Fruit fly (Drosophila melanogaster) whole organism, prepupa: ENCODE data around the gene CG4709.

ENCODE experiments used
- Blimp-1 ChIP-seq: fragments of 200-800 bp; sonication (Bioruptor generic); optimal IDR thresholded peaks from 3 replicates; lab custom pipeline; 2017; ENCODE audit warnings: missing biosample characterization, missing genetic modification characterization, mild to moderate bottlenecking, moderate library complexity, missing genetic modification reagents
- CG10631 ChIP-seq: fragments of 200-800 bp; sonication (Bioruptor generic); optimal IDR thresholded peaks from 2 replicates; lab custom pipeline; 2016; ENCODE audit warnings: missing biosample characterization, missing genetic modification characterization
- CG10669 ChIP-seq: fragments of 200-800 bp; sonication (Bioruptor generic); optimal IDR thresholded peaks from 3 replicates; lab custom pipeline; 2018; ENCODE audit warnings: missing biosample characterization, mild to moderate bottlenecking, missing genetic modification characterization, moderate library complexity
- CG11294 ChIP-seq: fragments of 200-800 bp; sonication (Bioruptor generic); IDR thresholded peaks from 2 replicates; pipeline ENCODE4 v1.3.6; 2022; ENCODE audit warnings: missing biosample characterization, missing genetic modification characterization
- CG11902 ChIP-seq: fragments of 200-800 bp; sonication (Bioruptor generic); optimal IDR thresholded peaks from 3 replicates; lab custom pipeline; 2016; ENCODE audit warnings: missing biosample characterization, missing genetic modification characterization
- CG15336 ChIP-seq: fragments of 200-800 bp; sonication (Bioruptor generic); IDR thresholded peaks from 2 replicates; pipeline ENCODE4 v1.3.6; 2022; ENCODE audit warnings: missing biosample characterization, missing genetic modification characterization
- CG16779 ChIP-seq: fragments of 200-800 bp; sonication (Bioruptor generic); optimal IDR thresholded peaks from 3 replicates; lab custom pipeline; 2017; ENCODE audit warnings: missing biosample characterization, mild to moderate bottlenecking, missing genetic modification characterization
- CG31627 ChIP-seq: fragments of 200-800 bp; sonication (Bioruptor generic); optimal IDR thresholded peaks from 3 replicates; lab custom pipeline; 2016; ENCODE audit warnings: missing biosample characterization, missing genetic modification characterization
- CG32006 ChIP-seq: fragments of 200-800 bp; sonication (Bioruptor generic); optimal IDR thresholded peaks from 3 replicates; lab custom pipeline; 2017; ENCODE audit warnings: missing biosample characterization, mild to moderate bottlenecking, missing genetic modification characterization
- CG34406 ChIP-seq: fragments of 200-800 bp; sonication (Bioruptor generic); optimal IDR thresholded peaks from 3 replicates; lab custom pipeline; 2016; ENCODE audit warnings: missing biosample characterization, missing genetic modification characterization
- CG3919 ChIP-seq: fragments of 200-800 bp; sonication (Bioruptor generic); optimal IDR thresholded peaks from 3 replicates; lab custom pipeline; 2016; ENCODE audit warnings: missing biosample characterization, missing genetic modification characterization
- CG4318 ChIP-seq: fragments of 200-800 bp; sonication (Bioruptor generic); optimal IDR thresholded peaks from 3 replicates; lab custom pipeline; 2017; ENCODE audit warnings: missing biosample characterization, mild to moderate bottlenecking, missing genetic modification characterization
- CG6163 ChIP-seq: fragments of 200-800 bp; sonication (Bioruptor generic); IDR thresholded peaks from 3 replicates; pipeline ENCODE4 v1.3.6; 2022; ENCODE audit warnings: missing biosample characterization, missing genetic modification characterization
- CG6808 ChIP-seq: fragments of 200-800 bp; sonication (Bioruptor generic); optimal IDR thresholded peaks from 3 replicates; lab custom pipeline; 2017; ENCODE audit warnings: missing biosample characterization, missing genetic modification characterization, mild to moderate bottlenecking, moderate library complexity, missing genetic modification reagents
- CG6854 ChIP-seq: fragments of 200-800 bp; sonication (Bioruptor generic); optimal IDR thresholded peaks from 2 replicates; lab custom pipeline; 2017; ENCODE audit warnings: missing biosample characterization, mild to moderate bottlenecking, missing genetic modification characterization
- CG7368 ChIP-seq: fragments of 200-800 bp; sonication (Bioruptor generic); optimal IDR thresholded peaks from 3 replicates; lab custom pipeline; 2016; ENCODE audit warnings: missing biosample characterization, missing genetic modification characterization
- CG8119 ChIP-seq: fragments of 200-800 bp; sonication (Bioruptor generic); IDR thresholded peaks from 3 replicates; pipeline ENCODE4 v1.3.6; 2022; ENCODE audit warnings: missing biosample characterization, missing genetic modification characterization
- CG8632 ChIP-seq: fragments of 200-800 bp; sonication (Bioruptor generic); optimal IDR thresholded peaks from 3 replicates; lab custom pipeline; 2016; ENCODE audit warnings: missing biosample characterization, missing genetic modification characterization
- Eip75B ChIP-seq: fragments of 200-800 bp; sonication (Bioruptor generic); optimal IDR thresholded peaks from 3 replicates; lab custom pipeline; 2016; ENCODE audit warnings: missing biosample characterization, missing genetic modification characterization
- Eip78C ChIP-seq: fragments of 200-800 bp; sonication (Bioruptor generic); peaks from one replicate; lab custom pipeline; 2016; ENCODE audit warnings: missing biosample characterization, missing genetic modification characterization
- Eip93F ChIP-seq: fragments of 200-800 bp; sonication (Bioruptor generic); optimal IDR thresholded peaks from 2 replicates; lab custom pipeline; 2016; ENCODE audit warnings: missing biosample characterization, mild to moderate bottlenecking, missing genetic modification characterization
- Ets96B ChIP-seq: fragments of 200-800 bp; optimal IDR thresholded peaks from 2 replicates; lab custom pipeline; 2019; ENCODE audit warnings: missing biosample characterization, mild to moderate bottlenecking, missing genetic modification characterization, moderate library complexity
- Gug ChIP-seq: fragments of 200-800 bp; sonication (Bioruptor generic); IDR thresholded peaks from 2 replicates; pipeline ENCODE4 v1.3.6; 2022; ENCODE audit warnings: missing biosample characterization, missing genetic modification characterization
- Hr38 ChIP-seq: sonication (Bioruptor generic); optimal IDR thresholded peaks from 2 replicates; lab custom pipeline; 2016; ENCODE audit warnings: missing biosample characterization, missing genetic modification characterization
- Hr39 ChIP-seq: fragments of 200-800 bp; sonication (Bioruptor generic); optimal IDR thresholded peaks from 2 replicates; lab custom pipeline; 2016; ENCODE audit warnings: missing biosample characterization, missing genetic modification characterization
- Hr4 ChIP-seq: fragments of 200-800 bp; sonication (Bioruptor generic); optimal IDR thresholded peaks from 3 replicates; lab custom pipeline; 2016; ENCODE audit warnings: missing biosample characterization, missing genetic modification characterization
- Lpt ChIP-seq: fragments of 200-800 bp; sonication (Bioruptor generic); optimal IDR thresholded peaks from 3 replicates; lab custom pipeline; 2016; ENCODE audit warnings: missing biosample characterization, missing genetic modification characterization
- Met ChIP-seq: fragments of 200-800 bp; sonication (Bioruptor generic); optimal IDR thresholded peaks from 3 replicates; lab custom pipeline; 2016; ENCODE audit warnings: missing biosample characterization, missing genetic modification characterization
- OdsH ChIP-seq: fragments of 200-800 bp; sonication (Bioruptor generic); optimal IDR thresholded peaks from 3 replicates; lab custom pipeline; 2016; ENCODE audit warnings: missing biosample characterization, missing genetic modification characterization
- Sox102F ChIP-seq: fragments of 200-800 bp; sonication (Bioruptor generic); optimal IDR thresholded peaks from 2 replicates; lab custom pipeline; 2016; ENCODE audit warnings: missing biosample characterization, mild to moderate bottlenecking, missing genetic modification characterization
- Sox15 ChIP-seq: fragments of 200-800 bp; sonication (Bioruptor generic); optimal IDR thresholded peaks from 3 replicates; lab custom pipeline; 2016; ENCODE audit warnings: missing biosample characterization, missing genetic modification characterization
- acj6 ChIP-seq: fragments of 200-800 bp; sonication (Bioruptor generic); optimal IDR thresholded peaks from 3 replicates; lab custom pipeline; 2016; ENCODE audit warnings: missing biosample characterization, missing genetic modification characterization
- dac ChIP-seq: fragments of 200-800 bp; sonication (Bioruptor generic); optimal IDR thresholded peaks from 2 replicates; lab custom pipeline; 2017; ENCODE audit warnings: missing biosample characterization, mild to moderate bottlenecking, missing genetic modification characterization
- dsx ChIP-seq: fragments of 200-800 bp; optimal IDR thresholded peaks from 3 replicates; lab custom pipeline; 2019; ENCODE audit warnings: missing biosample characterization, mild to moderate bottlenecking, missing genetic modification characterization, moderate library complexity; ENCODE audit not compliant: poor library complexity, severe bottlenecking
- eg ChIP-seq: fragments of 200-800 bp; sonication (Bioruptor generic); IDR thresholded peaks from 3 replicates; pipeline ENCODE4 v1.3.6; 2022; ENCODE audit warnings: missing biosample characterization, missing genetic modification characterization
- fd59A ChIP-seq: fragments of 200-800 bp; sonication (Bioruptor generic); optimal IDR thresholded peaks from 2 replicates; lab custom pipeline; 2017; ENCODE audit warnings: missing biosample characterization, mild to moderate bottlenecking, missing genetic modification characterization, missing genetic modification reagents
- fd85E ChIP-seq: fragments of 200-800 bp; sonication (Bioruptor generic); optimal IDR thresholded peaks from 3 replicates; lab custom pipeline; 2016; ENCODE audit warnings: missing biosample characterization, missing genetic modification characterization
- lz ChIP-seq: fragments of 200-800 bp; sonication (Bioruptor generic); optimal IDR thresholded peaks from 3 replicates; lab custom pipeline; 2016; ENCODE audit warnings: missing biosample characterization, missing genetic modification characterization
- net ChIP-seq: fragments of 200-800 bp; sonication (Bioruptor generic); optimal IDR thresholded peaks from 3 replicates; lab custom pipeline; 2016; ENCODE audit warnings: missing biosample characterization, missing genetic modification characterization
- pdm3 ChIP-seq: fragments of 200-800 bp; sonication (Bioruptor generic); optimal IDR thresholded peaks from 3 replicates; lab custom pipeline; 2016; ENCODE audit warnings: missing biosample characterization, missing genetic modification characterization
- spab ChIP-seq: fragments of 200-800 bp; sonication (Bioruptor generic); optimal IDR thresholded peaks from 2 replicates; lab custom pipeline; 2017; ENCODE audit warnings: missing biosample characterization, mild to moderate bottlenecking, missing genetic modification characterization, missing genetic modification reagents
- svp ChIP-seq: fragments of 200-800 bp; sonication (Bioruptor generic); peaks from one replicate; lab custom pipeline; 2016; ENCODE audit warnings: missing biosample characterization, missing genetic modification characterization
- topi ChIP-seq: fragments of 200-800 bp; sonication (Bioruptor generic); optimal IDR thresholded peaks from 3 replicates; lab custom pipeline; 2016; ENCODE audit warnings: missing biosample characterization, missing genetic modification characterization
- vri ChIP-seq: fragments of 200-800 bp; sonication (Bioruptor generic); optimal IDR thresholded peaks from 3 replicates; lab custom pipeline; 2016; ENCODE audit warnings: missing biosample characterization, mild to moderate bottlenecking, missing genetic modification characterization

The CG4709 gene

DNA sequence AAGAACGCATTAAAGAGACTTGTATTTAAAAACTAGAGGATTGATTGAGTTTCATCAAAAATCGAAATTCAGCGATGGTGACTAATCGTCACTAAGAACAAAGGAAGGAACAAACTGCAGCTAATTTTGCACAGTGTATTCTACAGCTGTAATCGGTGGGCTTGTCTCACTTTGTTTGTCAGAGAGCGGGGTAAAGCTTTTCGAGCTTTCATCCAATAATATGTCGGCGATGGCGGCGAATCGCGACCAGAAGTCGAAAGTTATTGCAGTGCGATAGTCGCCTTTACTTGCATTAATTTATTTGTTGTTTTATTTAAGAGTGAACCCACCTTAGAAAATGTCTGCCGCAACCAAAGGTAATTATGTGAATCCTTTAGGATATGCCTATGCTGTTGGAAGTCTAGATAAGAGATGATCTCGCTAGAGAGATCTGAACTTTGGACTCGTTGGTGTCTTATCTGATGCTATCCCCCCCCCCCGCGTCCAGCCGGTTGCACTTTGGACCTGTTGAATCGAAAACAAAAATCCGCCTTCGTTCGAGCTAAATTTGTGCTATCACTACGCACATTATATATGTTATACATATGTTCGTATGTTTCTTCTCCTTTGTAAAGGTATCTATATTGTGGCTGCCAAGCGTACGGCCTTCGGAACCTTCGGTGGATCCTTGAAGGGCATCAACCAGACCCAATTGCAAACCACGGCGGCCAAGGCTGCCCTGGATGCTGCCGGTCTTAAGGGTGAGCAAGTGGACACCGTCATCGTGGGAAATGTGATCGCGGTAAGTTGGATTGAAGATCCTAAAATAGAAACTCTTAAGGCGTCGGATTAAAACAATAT is 38.9 kb upstream of the CG4709 start, which contains the start of gene yip2 (continued):
- peak; percentile 87 for TF ChIP-seq Ets96B (tag; lab: Kevin White, UChicago)
- peak; percentile 87 for TF ChIP-seq Met (GFP tag; lab: Kevin White, UChicago)
- TF ChIP-seq CG6854 (GFP tag; lab: Kevin White, UChicago): peak; percentile 100
- peak; percentile 99 for TF ChIP-seq CG6808
- peak; percentile 95 for TF ChIP-seq Lpt (GFP tag; lab: Kevin White, UChicago)
- TF ChIP-seq CG31627 (GFP tag; lab: Kevin White, UChicago): peak; percentile 54
- TF ChIP-seq Eip78C (GFP tag; lab: Kevin White, UChicago): peak; percentile 86
- TF ChIP-seq dac (GFP tag; lab: Kevin White, UChicago): peak; percentile 75
- peak; percentile 96 for TF ChIP-seq Blimp-1 (GFP tag; lab: Kevin White, UChicago)
- peak; percentile 99 for TF ChIP-seq CG16779 (tag; lab: Kevin White, UChicago)
- TF ChIP-seq CG8632 (GFP tag; lab: Kevin White, UChicago): peak; percentile 81
- peak; percentile 88 for TF ChIP-seq Sox102F (GFP tag; lab: Kevin White, UChicago)
- peak; percentile 98 for TF ChIP-seq net
- peak; percentile 98 for TF ChIP-seq CG10669
- peak; percentile 67 for TF ChIP-seq Hr38 (GFP tag; lab: Kevin White, UChicago)
- peak; percentile 80 for TF ChIP-seq pdm3 (GFP tag; lab: Kevin White, UChicago)
- TF ChIP-seq CG4318: no peak
- TF ChIP-seq, all 60 proteins: peak for 57

dm6 chr2L:9918020-9918959 is 35.8 kb upstream of the CG4709 start, which contains the start of the genes CG5885 and CG4598:
TSS of gene CG5885 (minus strand) at chr2L:9918330.
TSS of gene CG4598 (plus strand) at chr2L:9918618.
- TF ChIP-seq Ets96B (tag; lab: Kevin White, UChicago): peak; percentile 58
- TF ChIP-seq CG6163 (GFP tag; lab: Robert Waterston, UW): peak; percentile 76
- TF ChIP-seq fd85E (GFP tag; lab: Kevin White, UChicago): no peak
- peak; percentile 46 for TF ChIP-seq topi (GFP tag; lab: Kevin White, UChicago)
- peak; percentile 35 for TF ChIP-seq dsx (GFP tag; lab: Kevin White, UChicago)
- peak; percentile 88 for TF ChIP-seq Eip93F
- peak; percentile 46 for TF ChIP-seq Gug (GFP tag; lab: Robert Waterston, UW)
- peak; percentile 64 for TF ChIP-seq spab (GFP tag; lab: Kevin White, UChicago)
- TF ChIP-seq Hr39 (GFP tag; lab: Kevin White, UChicago): peak; percentile 75
- TF ChIP-seq Hr4 (GFP tag; lab: Kevin White, UChicago): peak; percentile 89
- TF ChIP-seq CG11294: peak; percentile 29; the same call in 1 of the 2 replicates
- TF ChIP-seq CG31627 (GFP tag; lab: Kevin White, UChicago): peak; percentile 57
- peak; percentile 54 for TF ChIP-seq vri (GFP tag; lab: Kevin White, UChicago)
- peak; percentile 76 for TF ChIP-seq svp
- TF ChIP-seq dac (GFP tag; lab: Kevin White, UChicago): peak; percentile 33
- peak; percentile 79 for TF ChIP-seq CG34406 (GFP tag; lab: Kevin White, UChicago)
- peak; percentile 68 for TF ChIP-seq Lpt (GFP tag; lab: Kevin White, UChicago)
- peak; percentile 73 for TF ChIP-seq CG8119 (GFP tag; lab: Robert Waterston, UW)
- TF ChIP-seq Met (GFP tag; lab: Kevin White, UChicago): peak; percentile 80
- TF ChIP-seq eg (GFP tag; lab: Robert Waterston, UW): peak; percentile 80
- TF ChIP-seq CG11902: peak; percentile 15
- TF ChIP-seq CG6854 (GFP tag; lab: Kevin White, UChicago): peak; percentile 7
- TF ChIP-seq lz: peak; percentile 77
- peak; percentile 50 for TF ChIP-seq Blimp-1 (GFP tag; lab: Kevin White, UChicago)
- TF ChIP-seq Eip75B (GFP tag; lab: Kevin White, UChicago): peak; percentile 75
- peak; percentile 79 for TF ChIP-seq CG6808
- TF ChIP-seq CG3919 (GFP tag; lab: Kevin White, UChicago): peak; percentile 76
- peak; percentile 73 for TF ChIP-seq CG32006 (GFP tag; lab: Kevin White, UChicago)
- TF ChIP-seq CG15336: no peak; the same call in none of the 2 replicates
- peak; percentile 79 for TF ChIP-seq OdsH (GFP tag; lab: Kevin White, UChicago)
- peak; percentile 84 for TF ChIP-seq CG10631 (GFP tag; lab: Kevin White, UChicago)
- TF ChIP-seq Eip78C (GFP tag; lab: Kevin White, UChicago): peak; percentile 84
- TF ChIP-seq CG4318: peak; percentile 8
- TF ChIP-seq acj6 (GFP tag; lab: Kevin White, UChicago): peak; percentile 76
- peak; percentile 32 for TF ChIP-seq fd59A (GFP tag; lab: Kevin White, UChicago)
- peak; percentile 50 for TF ChIP-seq CG7368 (GFP tag; lab: Kevin White, UChicago)
- peak; percentile 71 for TF ChIP-seq Sox102F (GFP tag; lab: Kevin White, UChicago)
- TF ChIP-seq Sox15 (GFP tag; lab: Kevin White, UChicago): peak; percentile 56
